Fruit fly (Drosophila melanogaster): ENCODE data around the gene CG3281.

Gene CG3281

dm6 chr3R:11962739-11963214 lies at the start of gene CG3281, which contains the start of gene aurA (continued):
- TF ChIP-seq tap (tag; optimal IDR thresholded peaks at IDR 0.05) (no peak), Lhr (GFP tag; optimal IDR thresholded peaks at IDR 0.05) (peak; percentile 77), Dbx (GFP tag; IDR thresholded peaks at IDR 0.05) (peak; percentile 74; the same call in 2 of the 3 replicates), Asciz (GFP tag; optimal IDR thresholded peaks at IDR 0.05) (no peak), CG2199 (GFP tag; IDR thresholded peaks at IDR 0.05) (no peak), CG30020 (tag; optimal IDR thresholded peaks at IDR 0.05) (peak; percentile 76), klu (GFP tag; IDR thresholded peaks at IDR 0.05) (peak; percentile 73), fd3F (GFP tag; optimal IDR thresholded peaks at IDR 0.05) (peak; percentile 39), maf-S (GFP tag; optimal IDR thresholded peaks at IDR 0.05) (peak; percentile 71), CG13296 (GFP tag; optimal IDR thresholded peaks at IDR 0.05) (peak; percentile 51), CG5953 (GFP tag; IDR thresholded peaks at IDR 0.05) (no peak), Fer1 (GFP tag; optimal IDR thresholded peaks at IDR 0.05) (peak; percentile 62), MESR4 (GFP tag; optimal IDR thresholded peaks at IDR 0.05) (no peak), kah (GFP tag; optimal IDR thresholded peaks at IDR 0.05) (no peak), ab (GFP tag; optimal IDR thresholded peaks at IDR 0.05) (no peak), lov (optimal IDR thresholded peaks at IDR 0.05) (no peak), lov (GFP tag; IDR thresholded peaks at IDR 0.05) (no peak), CG7839 (tag; optimal IDR thresholded peaks at IDR 0.05) (peak; percentile 71), D19A (tag; optimal IDR thresholded peaks at IDR 0.05) (peak; percentile 24), CG11696 (GFP tag; IDR thresholded peaks at IDR 0.05) (no peak), salm (tag; optimal IDR thresholded peaks at IDR 0.05) (peak; percentile 15), CG8359 (GFP tag; optimal IDR thresholded peaks at IDR 0.05; ENCODE audit: borderline replicate concordance) (no peak), CG12744 (GFP tag; optimal IDR thresholded peaks at IDR 0.05) (peak; percentile 39), ind (GFP tag; optimal IDR thresholded peaks at IDR 0.05) (peak; percentile 76), CG43689 (GFP tag; IDR thresholded peaks at IDR 0.05) (no peak), wor (GFP tag; IDR thresholded peaks at IDR 0.05) (peak; percentile 16; the same call in 1 of the 2 replicates), az2 (GFP tag; optimal IDR thresholded peaks at IDR 0.05) (peak; percentile 50), Hsf (GFP tag; optimal IDR thresholded peaks at IDR 0.05) (peak; percentile 83), CG4730 (GFP tag; IDR thresholded peaks at IDR 0.05) (peak; percentile 36; the same call in 1 of the 2 replicates), ewg (GFP tag; optimal IDR thresholded peaks at IDR 0.05) (peak; percentile 46), ftz-f1 (GFP tag; optimal IDR thresholded peaks at IDR 0.05) (no peak), CG6791 (GFP tag; IDR thresholded peaks at IDR 0.05; ENCODE audit: partially characterized antibody) (peak; percentile 92)

- TF ChIP-seq HLH4C (GFP tag; IDR thresholded peaks at IDR 0.05; ENCODE audit: partially characterized antibody) (peak; percentile 72), CG18764 (GFP tag; optimal IDR thresholded peaks at IDR 0.05) (peak; percentile 69), ash1 (GFP tag; optimal IDR thresholded peaks at IDR 0.05) (no peak), ara (GFP tag; IDR thresholded peaks at IDR 0.05) (peak; percentile 52; the same call in 1 of the 2 replicates), tna (GFP tag; IDR thresholded peaks at IDR 0.05; ENCODE audit: partially characterized antibody) (no peak; the same call in 1 of the 2 replicates), CG2889 (GFP tag; IDR thresholded peaks at IDR 0.05) (peak; percentile 59; the same call in 1 of the 3 replicates), MESR4 (GFP tag; optimal IDR thresholded peaks at IDR 0.05) (peak; percentile 53), HLH3B (GFP tag; IDR thresholded peaks at IDR 0.05) (peak; percentile 61; the same call in 1 of the 2 replicates), cas (GFP tag; IDR thresholded peaks at IDR 0.05) (no peak), CG4617 (GFP tag; optimal IDR thresholded peaks at IDR 0.05; ENCODE audit: borderline replicate concordance) (peak; percentile 80), Dp (GFP tag; optimal IDR thresholded peaks at IDR 0.05) (no peak), CG14710 (tag; optimal IDR thresholded peaks at IDR 0.05) (peak; percentile 92), CG8359 (GFP tag; optimal IDR thresholded peaks at IDR 0.05; ENCODE audit: borderline replicate concordance) (no peak), kni (GFP tag; optimal IDR thresholded peaks at IDR 0.05) (no peak), Neu2 (GFP tag; optimal IDR thresholded peaks at IDR 0.05; ENCODE audit: borderline replicate concordance) (no peak), Lpt (GFP tag; optimal IDR thresholded peaks at IDR 0.05) (no peak), CG6689 (GFP tag; IDR thresholded peaks at IDR 0.05) (peak; percentile 100), CG2875 (GFP tag; optimal IDR thresholded peaks at IDR 0.05) (no peak), Opbp (GFP tag; IDR thresholded peaks at IDR 0.05; ENCODE audit: partially characterized antibody) (peak; percentile 69; the same call in 2 of the 3 replicates), ham (GFP tag; IDR thresholded peaks at IDR 0.05) (no peak)
Measured at dm6 chr3R:12010202-12010824, 47.7 kb upstream of the CG3281 start, which contains the start of the genes KLHL18 and GCC185. Gene KLHL18 (minus strand): TSS chr3R:12010434. Gene GCC185 (plus strand): TSS chr3R:12010772.
